Fruit fly (Drosophila melanogaster): ENCODE results near the gene Sema1a.
A peak's percentile ranks its signal among the peaks of the same experiment; 100 is the strongest.

Gene Sema1a

DNA sequence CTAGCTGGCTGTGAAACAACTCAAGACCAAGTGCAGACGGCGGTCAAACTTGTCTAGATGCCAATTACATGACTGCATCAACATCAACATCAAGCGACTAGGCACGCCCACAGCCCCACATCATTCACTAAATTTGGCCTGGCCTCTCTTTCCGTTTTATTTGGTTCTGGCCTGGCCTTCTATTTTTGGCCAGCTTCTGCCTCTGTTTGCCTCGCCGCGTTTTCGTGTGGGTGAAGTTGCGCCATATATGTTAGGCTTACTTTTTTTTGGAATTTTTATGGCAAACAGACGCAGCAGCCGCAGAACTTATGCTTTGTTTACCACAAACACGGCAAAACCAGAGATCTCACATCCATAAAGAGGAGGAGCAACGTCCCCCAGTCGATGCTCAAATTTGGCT, 173.5 kb downstream of the Sema1a start (continued):
- TF ChIP-seq CG13894 (tag; optimal IDR thresholded peaks at IDR 0.05) (peak; percentile 37), CG3065 (GFP tag; optimal IDR thresholded peaks at IDR 0.05) (no peak), sr (GFP tag; IDR thresholded peaks at IDR 0.05) (peak; percentile 95)

DNA sequence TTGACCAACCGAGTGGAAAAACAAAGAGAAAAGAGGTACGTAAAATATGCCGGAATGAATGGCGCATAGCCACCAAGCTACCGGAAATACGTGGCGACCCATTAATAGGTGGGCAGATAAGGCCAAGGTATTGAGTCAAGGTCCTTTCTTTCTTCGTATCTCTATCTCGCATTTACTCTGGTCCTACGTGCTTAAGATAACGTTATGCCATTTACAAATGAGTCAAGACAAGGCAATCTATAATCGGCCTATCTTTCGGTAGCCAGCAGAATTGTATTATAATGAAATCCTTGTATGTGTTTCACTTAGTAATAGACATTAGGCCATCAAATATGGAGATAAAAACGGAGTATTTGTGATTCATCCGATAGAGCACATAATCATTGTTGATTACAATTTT, 174.4 kb downstream of the Sema1a start:
- no peak for TF ChIP-seq CG6791 (GFP tag; IDR thresholded peaks at IDR 0.05; ENCODE audit: partially characterized antibody)
- no peak for TF ChIP-seq kah (GFP tag; optimal IDR thresholded peaks at IDR 0.05)
- TF ChIP-seq CG8290 (GFP tag; optimal IDR thresholded peaks at IDR 0.05): no peak
- no peak for TF ChIP-seq CG8290 (tag; optimal IDR thresholded peaks at IDR 0.05)
- no peak for TF ChIP-seq Xrp1 (GFP tag; IDR thresholded peaks at IDR 0.05)
- TF ChIP-seq CG30020 (tag; optimal IDR thresholded peaks at IDR 0.05): no peak
- peak; percentile 73 for TF ChIP-seq exex (tag; optimal IDR thresholded peaks at IDR 0.05)
- TF ChIP-seq MESR4 (GFP tag; optimal IDR thresholded peaks at IDR 0.05): no peak
- no peak for TF ChIP-seq CG32767 (GFP tag; IDR thresholded peaks at IDR 0.05)
- TF ChIP-seq zen2 (GFP tag; IDR thresholded peaks at IDR 0.05; ENCODE audit: partially characterized antibody): no peak
- TF ChIP-seq peb (GFP tag; IDR thresholded peaks at IDR 0.05): no peak
- peak; percentile 21; the same call in 1 of the 2 replicates for TF ChIP-seq NFAT (GFP tag; IDR thresholded peaks at IDR 0.05)
- TF ChIP-seq Med (GFP tag): peak; percentile 5
- TF ChIP-seq CG9932 (GFP tag; IDR thresholded peaks at IDR 0.05): no peak
- TF ChIP-seq sd (tag; optimal IDR thresholded peaks at IDR 0.05): peak; percentile 29
- TF ChIP-seq mirr (GFP tag; optimal IDR thresholded peaks at IDR 0.05): peak; percentile 7
- TF ChIP-seq ftz-f1 (GFP tag; optimal IDR thresholded peaks at IDR 0.05): no peak
- no peak for TF ChIP-seq Hr39 (optimal IDR thresholded peaks at IDR 0.05)
- no peak for TF ChIP-seq B-H1 (GFP tag; IDR thresholded peaks at IDR 0.05)
- peak; percentile 44 for TF ChIP-seq grn (GFP tag; optimal IDR thresholded peaks at IDR 0.05)
- no peak for TF ChIP-seq Fer1 (GFP tag; optimal IDR thresholded peaks at IDR 0.05)
- no peak for TF ChIP-seq CG12155 (GFP tag; optimal IDR thresholded peaks at IDR 0.05)
- no peak for TF ChIP-seq ase (GFP tag; IDR thresholded peaks at IDR 0.05)
- TF ChIP-seq gem (tag; optimal IDR thresholded peaks at IDR 0.05): no peak
- TF ChIP-seq Abd-B (GFP tag; optimal IDR thresholded peaks at IDR 0.05): no peak
- no peak for TF ChIP-seq CG12391 (tag; optimal IDR thresholded peaks at IDR 0.05)
- no peak for TF ChIP-seq CG7928 (GFP tag; optimal IDR thresholded peaks at IDR 0.05)
- TF ChIP-seq CG4282 (GFP tag; optimal IDR thresholded peaks at IDR 0.05): no peak
- no peak for TF ChIP-seq phol (tag; optimal IDR thresholded peaks at IDR 0.05)
- no peak for TF ChIP-seq CG4730 (GFP tag; IDR thresholded peaks at IDR 0.05)
- no peak for TF ChIP-seq ro (GFP tag; IDR thresholded peaks at IDR 0.05)
- TF ChIP-seq Nf-YA (GFP tag; IDR thresholded peaks at IDR 0.05): no peak
- no peak for TF ChIP-seq E2f1 (GFP tag; IDR thresholded peaks at IDR 0.05)
- no peak for TF ChIP-seq gcm2 (GFP tag; optimal IDR thresholded peaks at IDR 0.05)
- no peak for TF ChIP-seq ham (GFP tag; IDR thresholded peaks at IDR 0.05)
- no peak for TF ChIP-seq Neu2 (GFP tag; optimal IDR thresholded peaks at IDR 0.05; ENCODE audit: borderline replicate concordance)
- no peak for TF ChIP-seq CG13123 (GFP tag; optimal IDR thresholded peaks at IDR 0.05)
- no peak for TF ChIP-seq Blimp-1 (GFP tag; optimal IDR thresholded peaks at IDR 0.05)
- no peak for TF ChIP-seq NK7.1 (GFP tag; optimal IDR thresholded peaks at IDR 0.05)
- peak; percentile 14 for TF ChIP-seq sug (tag; optimal IDR thresholded peaks at IDR 0.05)
- no peak for TF ChIP-seq slbo (GFP tag; IDR thresholded peaks at IDR 0.05)
- no peak for TF ChIP-seq CG7839 (tag; optimal IDR thresholded peaks at IDR 0.05)
- TF ChIP-seq yki (optimal IDR thresholded peaks at IDR 0.05): no peak
- no peak for TF ChIP-seq Dip2 (GFP tag; IDR thresholded peaks at IDR 0.05)
- no peak for TF ChIP-seq gce (GFP tag; IDR thresholded peaks at IDR 0.05)
- TF ChIP-seq ATbp (GFP tag; optimal IDR thresholded peaks at IDR 0.05): no peak

Measured in whole organism, embryonic.